Fruit fly (Drosophila melanogaster): ENCODE results near the gene side-VII.
"Not testable (repeated sequence)": the region's sequence is repeated elsewhere in the genome, so short reads cannot be mapped to it uniquely, and the experiment has no call there.

side-VII gene

dm6 chr3R:9701148-9701703 is 38.6 kb downstream of the side-VII start:
- TF ChIP-seq vri (GFP tag; optimal IDR thresholded peaks at IDR 0.05) (peak; percentile 30), Met (GFP tag; optimal IDR thresholded peaks at IDR 0.05) (peak; percentile 3), Eip78C (GFP tag) (peak; percentile 49), Sox14 (GFP tag; optimal IDR thresholded peaks at IDR 0.05) (no peak), fkh (GFP tag; optimal IDR thresholded peaks at IDR 0.05) (peak; percentile 94), CG34406 (GFP tag; optimal IDR thresholded peaks at IDR 0.05) (no peak)

- TF ChIP-seq vri (GFP tag; optimal IDR thresholded peaks at IDR 0.05) (peak; percentile 21), fd59A (GFP tag; optimal IDR thresholded peaks at IDR 0.05) (no peak), CG34406 (GFP tag; optimal IDR thresholded peaks at IDR 0.05) (no peak), Sox102F (GFP tag; optimal IDR thresholded peaks at IDR 0.05) (no peak)
Measured at dm6 chr3R:9700513-9700912, 39.3 kb downstream of the side-VII start.

- TF ChIP-seq CG6276 (GFP tag; optimal IDR thresholded peaks at IDR 0.05) (no peak), CG16779 (tag; optimal IDR thresholded peaks at IDR 0.05) (no peak), Hr38 (GFP tag; optimal IDR thresholded peaks at IDR 0.05) (no peak), Ets21C (GFP tag; optimal IDR thresholded peaks at IDR 0.05) (no peak), Eip78C (GFP tag) (no peak), CG31627 (GFP tag; optimal IDR thresholded peaks at IDR 0.05) (no peak), net (GFP tag; optimal IDR thresholded peaks at IDR 0.05) (no peak), CG10669 (GFP tag; optimal IDR thresholded peaks at IDR 0.05) (no peak), CG8319 (GFP tag; optimal IDR thresholded peaks at IDR 0.05) (no peak), OdsH (GFP tag; optimal IDR thresholded peaks at IDR 0.05) (no peak), Eip75B (GFP tag; optimal IDR thresholded peaks at IDR 0.05) (no peak), CG3919 (GFP tag; optimal IDR thresholded peaks at IDR 0.05) (no peak), CG4318 (GFP tag; optimal IDR thresholded peaks at IDR 0.05) (no peak), Hr39 (GFP tag; optimal IDR thresholded peaks at IDR 0.05) (no peak), achi (GFP tag; optimal IDR thresholded peaks at IDR 0.05) (no peak), dac (GFP tag; optimal IDR thresholded peaks at IDR 0.05) (no peak), Gug (GFP tag; IDR thresholded peaks at IDR 0.05) (no peak)
Measured at dm6 chr3R:9694999-9695398, 44.8 kb downstream of the side-VII start.

- TF ChIP-seq Hr39, esn, pdm3 (GFP tag; optimal IDR thresholded peaks at IDR 0.05): not testable (repeated sequence)
Measured at dm6 chr3R:9692675-9693129, 47.1 kb downstream of the side-VII start, which contains the start of the genes Unc-115b, p24-2 and CG32939. TSS of gene Unc-115b (minus strand) at chr3R:9692775. TSS of gene p24-2 (minus strand) at chr3R:9692794. TSS of gene CG32939 (plus strand) at chr3R:9693079.

dm6 chr3R:9685376-9685775 is 54.4 kb downstream of the side-VII start, which contains the start of the genes eca and CG18542:
TSS of gene eca (minus strand) at chr3R:9685476.
TSS of gene CG18542 (plus strand) at chr3R:9685760.
- not testable (repeated sequence) for TF ChIP-seq CG16779 (tag; optimal IDR thresholded peaks at IDR 0.05); pdm3 (GFP tag; optimal IDR thresholded peaks at IDR 0.05); fd85E (GFP tag; optimal IDR thresholded peaks at IDR 0.05)

- TF ChIP-seq svp (GFP tag), result peak; percentile 93
- TF ChIP-seq Eip78C (GFP tag), result peak; percentile 11
- no peak for TF ChIP-seq CG10631 (GFP tag; optimal IDR thresholded peaks at IDR 0.05)
Measured at dm6 chr3R:9684125-9684524, 55.7 kb downstream of the side-VII start, which contains the start of gene CG9444. TSS of gene CG9444 (minus strand) at chr3R:9684264.
